Worm (Caenorhabditis elegans): ENCODE measurements around the gene C10A4.13.

- no peak for TF ChIP-seq ztf-29 (GFP tag; IDR thresholded peaks at IDR 0.05)
- TF ChIP-seq med-1 (GFP tag; optimal IDR thresholded peaks at IDR 0.05; ENCODE audit: insufficient read depth): no peak
- no peak for TF ChIP-seq tab-1 (GFP tag; IDR thresholded peaks at IDR 0.05)
- TF ChIP-seq flt-1 (GFP tag; IDR thresholded peaks at IDR 0.05): no peak
- TF ChIP-seq ref-1 (GFP tag; conservative IDR thresholded peaks at IDR 0.05): no peak
- TF ChIP-seq T22C8.4 (GFP tag; IDR thresholded peaks at IDR 0.05): no peak
- TF ChIP-seq klf-2 (GFP tag; conservative IDR thresholded peaks at IDR 0.05): no peak
- TF ChIP-seq cog-1 (tag; optimal IDR thresholded peaks at IDR 0.05): no peak
Observed at ce11 chrX:7433269-7433668, 35.4 kb upstream of the C10A4.13 start, which contains the start of gene clc-5.

Data from whole organism, midembryonic.